Fruit fly (Drosophila melanogaster) Kc167 (cell line): ENCODE measurements around the gene CG5446.

Experiments
- Sin3A ChIP-seq: fragments of >200 bp; optimal IDR thresholded peaks from 2 replicates; lab custom pipeline; 2018; ENCODE audit warnings: missing external identifiers
- psq ChIP-seq: fragments of >200 bp; optimal IDR thresholded peaks from 2 replicates; lab custom pipeline; 2017; ENCODE audit warnings: missing external identifiers

- TF ChIP-seq Sin3A (lab: Kevin White, UChicago) = no peak
- no peak for TF ChIP-seq psq (lab: Kevin White, UChicago)
Measured at dm6 chr2L:12464065-12464464, 36.6 kb upstream of the CG5446 start.
